Fruit fly (Drosophila melanogaster) whole organism, embryonic: ENCODE measurements around the gene CG42727.

Experiments
- ATbp ChIP-seq: fragments of 200-800 bp; sonication (Bioruptor generic); optimal IDR thresholded peaks from 2 replicates; lab custom pipeline; 2017; ENCODE audit warnings: missing biosample characterization, mild to moderate bottlenecking, missing genetic modification characterization, missing genetic modification reagents
- Abd-B ChIP-seq: fragments of 200-800 bp; sonication (Bioruptor generic); optimal IDR thresholded peaks from 2 replicates; lab custom pipeline; 2018; ENCODE audit warnings: missing biosample characterization, mild to moderate bottlenecking, missing genetic modification characterization, moderate library complexity
- Aef1 ChIP-seq: fragments of 200-800 bp; sonication (Bioruptor generic); IDR thresholded peaks from 3 replicates; pipeline ENCODE4 v1.3.6; 2022; ENCODE audit warnings: missing biosample characterization, missing genetic modification characterization
- CG10274 ChIP-seq: fragments of 200-800 bp; sonication (Bioruptor generic); optimal IDR thresholded peaks from 3 replicates; lab custom pipeline; 2017; ENCODE audit warnings: missing biosample characterization, mild to moderate bottlenecking, missing genetic modification characterization
- CG10565 ChIP-seq: fragments of 200-800 bp; sonication (Bioruptor generic); optimal IDR thresholded peaks from 3 replicates; lab custom pipeline; 2016; ENCODE audit warnings: missing biosample characterization, mild to moderate bottlenecking, missing genetic modification characterization
- CG10959 ChIP-seq: fragments of 200-800 bp; sonication (Bioruptor generic); IDR thresholded peaks from 2 replicates; pipeline ENCODE4 v1.3.6; 2022; ENCODE audit warnings: missing biosample characterization, missing genetic modification characterization
- CG11696 ChIP-seq: fragments of 200-800 bp; sonication (Bioruptor generic); IDR thresholded peaks from 2 replicates; pipeline ENCODE4 v1.3.6; 2022; ENCODE audit warnings: missing biosample characterization, missing genetic modification characterization
- CG12744 ChIP-seq: fragments of 200-800 bp; sonication (Bioruptor generic); optimal IDR thresholded peaks from 2 replicates; lab custom pipeline; 2016; ENCODE audit warnings: missing biosample characterization, missing genetic modification characterization
- CG14860 ChIP-seq: fragments of 200-800 bp; sonication (Bioruptor generic); IDR thresholded peaks from 3 replicates; pipeline ENCODE4 v1.3.6; 2022; ENCODE audit warnings: missing biosample characterization, missing genetic modification characterization; ENCODE audit not compliant: partially characterized antibody
- CG18262 ChIP-seq: fragments of 200-800 bp; optimal IDR thresholded peaks from 3 replicates; lab custom pipeline; 2019; ENCODE audit warnings: missing biosample characterization, mild to moderate bottlenecking, missing genetic modification characterization, moderate library complexity
- CG18476 ChIP-seq: fragments of 200-800 bp; sonication (Bioruptor generic); optimal IDR thresholded peaks from 2 replicates; lab custom pipeline; 2016; ENCODE audit warnings: missing biosample characterization, mild to moderate bottlenecking, missing genetic modification characterization
- CG2199 ChIP-seq: fragments of 200-800 bp; sonication (Bioruptor generic); IDR thresholded peaks from 3 replicates; pipeline ENCODE4 v1.3.6; 2022; ENCODE audit warnings: missing biosample characterization, missing genetic modification characterization
- CG3163 ChIP-seq: fragments of 200-800 bp; sonication (Bioruptor generic); optimal IDR thresholded peaks from 3 replicates; lab custom pipeline; 2016; ENCODE audit warnings: missing biosample characterization, missing genetic modification characterization
- CG33557 ChIP-seq: fragments of 200-800 bp; sonication (Bioruptor generic); optimal IDR thresholded peaks from 2 replicates; lab custom pipeline; 2019; ENCODE audit warnings: missing biosample characterization, mild to moderate bottlenecking, missing genetic modification characterization, moderate library complexity
- CG4282 ChIP-seq: fragments of 200-800 bp; sonication (Bioruptor generic); optimal IDR thresholded peaks from 2 replicates; lab custom pipeline; 2016; ENCODE audit warnings: missing biosample characterization, missing genetic modification characterization
- CG4404 ChIP-seq: fragments of 200-800 bp; sonication (Bioruptor generic); IDR thresholded peaks from 2 replicates; pipeline ENCODE4 v1.3.6; 2022; ENCODE audit warnings: missing biosample characterization, missing genetic modification characterization
- CG4424 ChIP-seq: fragments of 200-800 bp; sonication (Bioruptor generic); optimal IDR thresholded peaks from 3 replicates; lab custom pipeline; 2016; ENCODE audit warnings: missing biosample characterization, missing genetic modification characterization
- CG5245 ChIP-seq: fragments of 200-800 bp; sonication (Bioruptor generic); optimal IDR thresholded peaks from 3 replicates; lab custom pipeline; 2016; ENCODE audit warnings: missing biosample characterization, missing genetic modification characterization
- CG6175 ChIP-seq: fragments of 200-800 bp; sonication (Bioruptor generic); IDR thresholded peaks from 3 replicates; pipeline ENCODE4 v1.3.6; 2022; ENCODE audit warnings: missing biosample characterization, missing genetic modification characterization
- CrebB ChIP-seq: fragments of 200-800 bp; sonication (Bioruptor generic); optimal IDR thresholded peaks from 3 replicates; lab custom pipeline; 2018; ENCODE audit warnings: missing biosample characterization, mild to moderate bottlenecking, missing genetic modification characterization
- Dbx ChIP-seq: fragments of 200-800 bp; sonication (Bioruptor generic); IDR thresholded peaks from 3 replicates; pipeline ENCODE4 v1.3.6; 2022; ENCODE audit warnings: missing biosample characterization, missing genetic modification characterization
- Doc3 ChIP-seq: fragments of 200-800 bp; sonication (Bioruptor generic); IDR thresholded peaks from 3 replicates; pipeline ENCODE4 v1.3.6; 2022; ENCODE audit warnings: missing biosample characterization, missing genetic modification characterization; ENCODE audit not compliant: partially characterized antibody
- HHEX ChIP-seq: fragments of 200-800 bp; sonication (Bioruptor generic); optimal IDR thresholded peaks from 3 replicates; lab custom pipeline; 2017; ENCODE audit warnings: missing biosample characterization, mild to moderate bottlenecking, missing genetic modification characterization, missing genetic modification reagents
- HLH4C ChIP-seq: fragments of 200-800 bp; sonication (Bioruptor generic); IDR thresholded peaks from 3 replicates; pipeline ENCODE4 v1.3.6; 2022; ENCODE audit warnings: missing biosample characterization, missing genetic modification characterization; ENCODE audit not compliant: partially characterized antibody
- Jarid2 ChIP-seq: fragments of 200-800 bp; sonication (Bioruptor generic); optimal IDR thresholded peaks from 3 replicates; lab custom pipeline; 2017; ENCODE audit warnings: mild to moderate bottlenecking, missing biosample characterization, missing genetic modification reagents, missing genetic modification characterization
- Myb ChIP-seq: fragments of 200-800 bp; sonication (Bioruptor generic); optimal IDR thresholded peaks from 2 replicates; lab custom pipeline; 2016; ENCODE audit warnings: missing biosample characterization, missing genetic modification characterization
- Sox102F ChIP-seq: fragments of 200-800 bp; sonication (Bioruptor generic); optimal IDR thresholded peaks from 2 replicates; lab custom pipeline; 2018; ENCODE audit warnings: missing biosample characterization, mild to moderate bottlenecking, missing genetic modification characterization, moderate library complexity
- TFAM ChIP-seq: fragments of 200-800 bp; sonication (Bioruptor generic); optimal IDR thresholded peaks from 2 replicates; lab custom pipeline; 2017; ENCODE audit warnings: missing biosample characterization, missing genetic modification characterization, inconsistent platforms
- al ChIP-seq: fragments of 200-800 bp; sonication (Bioruptor generic); IDR thresholded peaks from 2 replicates; pipeline ENCODE4 v1.3.6; 2022; ENCODE audit warnings: missing biosample characterization, missing genetic modification characterization
- br ChIP-seq: fragments of >200 bp; optimal IDR thresholded peaks from 2 replicates; lab custom pipeline; 2017
- da ChIP-seq: fragments of 200-800 bp; sonication (Bioruptor generic); optimal IDR thresholded peaks from 2 replicates; lab custom pipeline; 2016; ENCODE audit warnings: missing biosample characterization, missing genetic modification characterization
- dati ChIP-seq: fragments of 200-800 bp; sonication (Bioruptor generic); IDR thresholded peaks from 2 replicates; pipeline ENCODE4 v1.3.6; 2022; ENCODE audit warnings: missing biosample characterization, missing genetic modification characterization
- dimm ChIP-seq: fragments of 200-800 bp; sonication (Bioruptor generic); IDR thresholded peaks from 2 replicates; pipeline ENCODE4 v1.3.6; 2022; ENCODE audit warnings: missing biosample characterization, missing genetic modification characterization
- dmrt99B ChIP-seq: fragments of 200-800 bp; sonication (Bioruptor generic); optimal IDR thresholded peaks from 2 replicates; lab custom pipeline; 2018; ENCODE audit warnings: missing biosample characterization, mild to moderate bottlenecking, missing genetic modification characterization, moderate library complexity
- gce ChIP-seq: fragments of 200-800 bp; sonication (Bioruptor generic); IDR thresholded peaks from 3 replicates; pipeline ENCODE4 v1.3.6; 2022; ENCODE audit warnings: missing biosample characterization, missing genetic modification characterization
- gcm2 ChIP-seq: fragments of 200-800 bp; sonication (Bioruptor generic); optimal IDR thresholded peaks from 2 replicates; lab custom pipeline; 2016; ENCODE audit warnings: missing biosample characterization, missing genetic modification characterization
- gro ChIP-seq: fragments of 200-800 bp; sonication (Bioruptor generic); optimal IDR thresholded peaks from 2 replicates; lab custom pipeline; 2016; ENCODE audit warnings: missing biosample characterization, missing genetic modification characterization
- lbe ChIP-seq: fragments of 200-800 bp; sonication (Bioruptor generic); optimal IDR thresholded peaks from 2 replicates; lab custom pipeline; 2016; ENCODE audit warnings: missing biosample characterization, mild to moderate bottlenecking, missing genetic modification characterization
- odd ChIP-seq: fragments of 200-800 bp; sonication (Bioruptor generic); optimal IDR thresholded peaks from 2 replicates; lab custom pipeline; 2017; ENCODE audit warnings: missing biosample characterization, mild to moderate bottlenecking, missing genetic modification characterization
- org-1 ChIP-seq: fragments of 200-800 bp; sonication (Bioruptor generic); optimal IDR thresholded peaks from 2 replicates; lab custom pipeline; 2017; ENCODE audit warnings: missing biosample characterization, missing genetic modification characterization
- psq ChIP-seq: fragments of 200-800 bp; sonication (Bioruptor generic); optimal IDR thresholded peaks from 2 replicates; lab custom pipeline; 2017; ENCODE audit warnings: missing biosample characterization, missing genetic modification characterization
- pzg ChIP-seq: fragments of 200-800 bp; sonication (Bioruptor generic); optimal IDR thresholded peaks from 3 replicates; lab custom pipeline; 2018; ENCODE audit warnings: missing biosample characterization, mild to moderate bottlenecking, missing genetic modification characterization, moderate library complexity
- salm ChIP-seq: fragments of 200-800 bp; sonication (Bioruptor generic); optimal IDR thresholded peaks from 2 replicates; lab custom pipeline; 2018; ENCODE audit warnings: missing biosample characterization, mild to moderate bottlenecking, missing genetic modification characterization
- scrt ChIP-seq: fragments of 200-800 bp; sonication (Bioruptor generic); optimal IDR thresholded peaks from 2 replicates; lab custom pipeline; 2018; ENCODE audit warnings: missing biosample characterization, mild to moderate bottlenecking, missing genetic modification characterization, moderate library complexity
- sim ChIP-seq: fragments of 200-800 bp; sonication (Bioruptor generic); IDR thresholded peaks from 2 replicates; pipeline ENCODE4 v1.3.6; 2022; ENCODE audit warnings: missing biosample characterization, missing genetic modification characterization
- so ChIP-seq: fragments of 200-800 bp; sonication (Bioruptor generic); IDR thresholded peaks from 3 replicates; pipeline ENCODE4 v1.3.6; 2022; ENCODE audit warnings: missing biosample characterization, missing genetic modification characterization
- stc ChIP-seq: fragments of 200-800 bp; sonication (Bioruptor generic); IDR thresholded peaks from 2 replicates; pipeline ENCODE4 v1.3.6; 2022; ENCODE audit warnings: missing biosample characterization, missing genetic modification characterization
- ttk ChIP-seq: fragments of 200-800 bp; sonication (Bioruptor generic); IDR thresholded peaks from 2 replicates; pipeline ENCODE4 v2.1.2; 2022; ENCODE audit warnings: missing biosample characterization, missing genetic modification characterization
- unc-4 ChIP-seq: fragments of 200-800 bp; sonication (Bioruptor generic); IDR thresholded peaks from 2 replicates; pipeline ENCODE4 v1.3.6; 2022; ENCODE audit warnings: missing biosample characterization, missing genetic modification characterization; ENCODE audit not compliant: partially characterized antibody
- zfh2 ChIP-seq: fragments of 200-800 bp; sonication (Bioruptor generic); optimal IDR thresholded peaks from 2 replicates; lab custom pipeline; 2016; ENCODE audit warnings: missing biosample characterization, missing genetic modification characterization

Gene CG42727

DNA sequence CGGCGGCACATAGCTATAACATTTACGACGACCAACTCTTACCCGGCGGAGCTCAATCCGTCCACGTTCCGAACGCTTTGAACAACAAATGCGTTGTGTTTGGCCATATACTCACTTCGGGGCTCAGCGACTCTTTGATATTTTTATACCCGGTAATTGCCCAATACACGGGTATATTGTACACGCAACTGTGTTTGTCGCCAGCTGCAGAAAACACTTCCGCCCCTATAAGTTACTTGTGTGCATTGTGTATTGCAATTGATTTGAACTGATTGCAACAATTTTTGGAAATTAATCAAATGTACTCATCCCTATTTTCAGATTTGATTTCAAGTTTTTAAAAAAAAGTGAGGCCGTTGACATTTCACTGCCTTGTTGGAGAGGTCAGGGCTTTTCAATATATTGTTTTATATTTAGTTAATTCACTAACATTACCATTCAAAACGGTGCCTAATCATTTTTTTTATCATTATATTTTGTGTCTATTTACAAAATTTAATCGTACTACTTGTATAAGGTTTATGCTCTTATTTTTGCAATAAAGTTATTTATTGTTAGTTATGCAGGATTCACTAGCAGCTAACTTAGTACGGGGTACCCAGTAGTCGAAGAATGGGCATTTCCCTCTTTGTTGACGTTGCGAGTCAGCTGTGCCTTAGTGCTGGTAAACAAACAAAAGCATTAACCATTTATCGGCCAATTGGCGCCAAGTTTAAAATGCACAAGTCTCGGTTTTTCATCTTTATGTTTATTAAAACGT is 4.7 kb upstream of the CG42727 start, which contains the start of gene Nagk (continued):
- TF ChIP-seq CG6175 (GFP tag; lab: Robert Waterston, UW) (no peak), unc-4 (GFP tag; lab: Robert Waterston, UW) (no peak), scrt (GFP tag; lab: Kevin White, UChicago) (peak; percentile 42), CG12744 (GFP tag; lab: Kevin White, UChicago) (no peak), CG18262 (tag; lab: Kevin White, UChicago) (peak; percentile 82), Dbx (GFP tag; lab: Robert Waterston, UW) (peak; percentile 49; the same call in 1 of the 3 replicates), pzg (GFP tag; lab: Kevin White, UChicago) (peak; percentile 34), org-1 (GFP tag; lab: Kevin White, UChicago) (peak; percentile 27), da (GFP tag; lab: Kevin White, UChicago) (no peak), ttk (no peak), Doc3 (GFP tag; lab: Robert Waterston, UW) (no peak), CG5245 (GFP tag; lab: Kevin White, UChicago) (peak; percentile 16), salm (peak; percentile 39), TFAM (no peak), dmrt99B (tag; lab: Kevin White, UChicago) (peak; percentile 67), Sox102F (GFP tag; lab: Kevin White, UChicago) (peak; percentile 64), CG11696 (GFP tag; lab: Robert Waterston, UW) (peak; percentile 19; the same call in 1 of the 2 replicates), Myb (peak; percentile 33), CG10274 (peak; percentile 56), CG18476 (peak; percentile 80), CG3163 (GFP tag; lab: Kevin White, UChicago) (no peak), gro (GFP tag; lab: Kevin White, UChicago) (peak; percentile 60), Abd-B (GFP tag; lab: Kevin White, UChicago) (no peak), CG4282 (GFP tag; lab: Kevin White, UChicago) (no peak), HLH4C (GFP tag; lab: Robert Waterston, UW) (no peak), odd (GFP tag; lab: Kevin White, UChicago) (peak; percentile 68), Aef1 (GFP tag; lab: Robert Waterston, UW) (peak; percentile 11; the same call in 1 of the 3 replicates), CG2199 (GFP tag; lab: Robert Waterston, UW) (0 out of 3 replicates have a peak, but pooled peaks have one; percentile 50), CG10959 (GFP tag; lab: Robert Waterston, UW) (no peak), so (no peak), ATbp (GFP tag; lab: Kevin White, UChicago) (no peak), stc (0 out of 2 replicates have a peak, but pooled peaks have one; percentile 6), zfh2 (GFP tag; lab: Kevin White, UChicago) (peak; percentile 64), psq (no peak), HHEX (GFP tag; lab: Kevin White, UChicago) (peak; percentile 27), dimm (no peak), CG10565 (GFP tag; lab: Kevin White, UChicago) (no peak), CG4404 (GFP tag; lab: Robert Waterston, UW) (no peak), CG4424 (GFP tag; lab: Kevin White, UChicago) (peak; percentile 71), CG14860 (GFP tag; lab: Robert Waterston, UW) (no peak), CrebB (tag; lab: Kevin White, UChicago) (peak; percentile 40), gce (GFP tag; lab: Robert Waterston, UW) (no peak), CG33557 (GFP tag; lab: Kevin White, UChicago) (no peak), al (GFP tag; lab: Robert Waterston, UW) (0 out of 2 replicates have a peak, but pooled peaks have one; percentile 9), br (lab: Kevin White, UChicago) (no peak), Jarid2 (GFP tag; lab: Kevin White, UChicago) (peak; percentile 59), lbe (peak; percentile 55), sim (GFP tag; lab: Robert Waterston, UW) (no peak), dati (GFP tag; lab: Robert Waterston, UW) (0 out of 2 replicates have a peak, but pooled peaks have one; percentile 5), gcm2 (GFP tag; lab: Kevin White, UChicago) (peak; percentile 57)
